Worm (Caenorhabditis elegans) whole organism, L1 larva: ENCODE results near the gene ZC455.1.

Source experiments
- F16B12.6 ChIP-seq: fragments of 150-350 bp; optimal IDR thresholded peaks from 2 replicates; lab custom pipeline; 2014; ENCODE audit warnings: missing biosample characterization, missing genetic modification characterization
- aha-1 ChIP-seq: fragments of 150-350 bp; optimal IDR thresholded peaks from 2 replicates; lab custom pipeline; 2014; ENCODE audit warnings: missing biosample characterization, missing genetic modification characterization
- aly-2 ChIP-seq: fragments of 150-350 bp; optimal IDR thresholded peaks from 2 replicates; lab custom pipeline; 2014; ENCODE audit warnings: missing biosample characterization, missing genetic modification characterization
- ama-1 ChIP-seq: fragments of 150-350 bp; optimal IDR thresholded peaks from 2 replicates; lab custom pipeline; 2014
- ceh-82 ChIP-seq, 3 experiments: fragments of 150-350 bp in 1 of 3; sonication (generic microtip) in 2 of 3; optimal IDR thresholded peaks; 2 replicates each; lab custom pipeline; 2014 to 2017; ENCODE audit warnings: missing biosample characterization in 3 of 3, missing genetic modification characterization in 3 of 3
- ces-1 ChIP-seq: fragments of 150-350 bp; optimal IDR thresholded peaks from 2 replicates; lab custom pipeline; 2014; ENCODE audit warnings: missing biosample characterization, missing genetic modification reagents, missing genetic modification characterization
- dpl-1 ChIP-seq, 3 experiments: fragments of 150-350 bp in 2 of 3; sonication (generic microtip) in 1 of 3; optimal IDR thresholded peaks; 2 replicates each; lab custom pipeline; 2014 to 2017; ENCODE audit warnings: missing biosample characterization in 3 of 3, missing genetic modification characterization in 3 of 3, missing genetic modification reagents in 3 of 3
- dsc-1 ChIP-seq: sonication (generic microtip); optimal IDR thresholded peaks from 2 replicates; lab custom pipeline; 2016; ENCODE audit warnings: mild to moderate bottlenecking, missing genetic modification characterization, missing compliant biosample characterization
- efl-1 ChIP-seq, 4 experiments: fragments of 150-350 bp; optimal IDR thresholded peaks in 3 of 4; peaks in 1 of 4; 1 replicate in 1 of 4; 2 replicates in 3 of 4; lab custom pipeline; 2014; ENCODE audit warnings: missing biosample characterization in 2 of 4, missing genetic modification characterization in 2 of 4, missing genetic modification reagents in 2 of 4
- egl-13 ChIP-seq: sonication (generic microtip); optimal IDR thresholded peaks from 2 replicates; lab custom pipeline; 2016; ENCODE audit warnings: missing genotype, missing genetic modification reagents, missing genetic modification characterization, missing compliant biosample characterization
- elt-2 ChIP-seq: sonication (generic microtip); optimal IDR thresholded peaks from 2 replicates; lab custom pipeline; 2016; ENCODE audit warnings: missing genetic modification characterization, mild to moderate bottlenecking, inconsistent platforms, missing compliant biosample characterization, missing genetic modification reagents
- elt-3 ChIP-seq, 6 experiments: fragments of 150-350 bp in 1 of 6; sonication (generic microtip); optimal IDR thresholded peaks; 2 replicates each; lab custom pipeline; 2017 to 2018; ENCODE audit warnings: missing biosample characterization in 6 of 6, missing genetic modification characterization in 6 of 6, inconsistent platforms in 1 of 6
- fkh-10 ChIP-seq: sonication (generic microtip); optimal IDR thresholded peaks from 2 replicates; lab custom pipeline; 2017; ENCODE audit warnings: missing biosample characterization, missing genetic modification reagents, missing genetic modification characterization
- fkh-4 ChIP-seq: sonication (generic microtip); optimal IDR thresholded peaks from 2 replicates; lab custom pipeline; 2016; ENCODE audit warnings: missing compliant biosample characterization, missing genetic modification characterization, borderline replicate concordance
- fkh-8 ChIP-seq: sonication (generic microtip); optimal IDR thresholded peaks from 2 replicates; lab custom pipeline; 2016; ENCODE audit warnings: mild to moderate bottlenecking, missing genetic modification characterization, missing compliant biosample characterization
- fos-1 ChIP-seq: fragments of 150-350 bp; optimal IDR thresholded peaks from 2 replicates; lab custom pipeline; 2014; ENCODE audit warnings: missing biosample characterization, missing genetic modification characterization
- grh-1 ChIP-seq: fragments of 200-800 bp; sonication (Bioruptor generic); IDR thresholded peaks from 2 replicates; pipeline ENCODE4 v1.3.6; 2022; ENCODE audit warnings: missing genetic modification reagents, missing genetic modification characterization, missing compliant biosample characterization
- hlh-17 ChIP-seq: fragments of 200-800 bp; sonication (Bioruptor generic); optimal IDR thresholded peaks from 2 replicates; lab custom pipeline; 2018; ENCODE audit warnings: missing genetic modification characterization, mild to moderate bottlenecking, missing compliant biosample characterization, moderate library complexity, borderline replicate concordance
- hpl-2 ChIP-seq: fragments of 150-350 bp; optimal IDR thresholded peaks from 2 replicates; lab custom pipeline; 2014; ENCODE audit warnings: missing biosample characterization, missing genetic modification reagents, missing genetic modification characterization
- irx-1 ChIP-seq: sonication (generic microtip); optimal IDR thresholded peaks from 2 replicates; lab custom pipeline; 2016; ENCODE audit warnings: missing genetic modification characterization, missing compliant biosample characterization
- isw-1 ChIP-seq: fragments of 200-800 bp; sonication (Bioruptor generic); IDR thresholded peaks from 2 replicates; pipeline ENCODE4 v1.3.6; 2022; ENCODE audit warnings: missing genetic modification characterization, missing compliant biosample characterization
- jun-1 ChIP-seq: fragments of 150-350 bp; optimal IDR thresholded peaks from 2 replicates; lab custom pipeline; 2014; ENCODE audit warnings: missing biosample characterization, missing genetic modification reagents, missing genetic modification characterization
- lin-13 ChIP-seq: fragments of 150-350 bp; optimal IDR thresholded peaks from 2 replicates; lab custom pipeline; 2014; ENCODE audit warnings: missing biosample characterization, missing genetic modification reagents, missing genetic modification characterization
- lin-14 ChIP-seq: fragments of 200-800 bp; sonication (Bioruptor generic); optimal IDR thresholded peaks from 2 replicates; lab custom pipeline; 2018; ENCODE audit warnings: mild to moderate bottlenecking, missing genetic modification characterization, moderate library complexity, missing compliant biosample characterization
- lin-15B ChIP-seq: fragments of 150-350 bp; sonication (generic microtip); optimal IDR thresholded peaks from 3 replicates; lab custom pipeline; 2014; ENCODE audit warnings: missing biosample characterization, missing genetic modification characterization
- lin-35 ChIP-seq, 2 experiments: fragments of 150-350 bp; optimal IDR thresholded peaks; 2 replicates each; lab custom pipeline; 2014; ENCODE audit warnings: missing biosample characterization in 2 of 2, missing genetic modification characterization in 2 of 2, missing genetic modification reagents in 2 of 2
- lir-3 ChIP-seq: sonication (generic microtip); optimal IDR thresholded peaks from 2 replicates; lab custom pipeline; 2016; ENCODE audit warnings: mild to moderate bottlenecking, missing genetic modification characterization, moderate library complexity, missing compliant biosample characterization; ENCODE audit not compliant: poor library complexity
- lsy-2 ChIP-seq, 2 experiments: fragments of 150-350 bp; optimal IDR thresholded peaks; 2 replicates each; lab custom pipeline; 2014; ENCODE audit warnings: missing biosample characterization in 2 of 2, missing genetic modification characterization in 2 of 2
- mab-9 ChIP-seq: fragments of 200-800 bp; sonication (Bioruptor generic); IDR thresholded peaks from 2 replicates; pipeline ENCODE4 v1.3.6; 2022; ENCODE audit warnings: missing genetic modification reagents, missing genetic modification characterization, missing compliant biosample characterization
- mdl-1 ChIP-seq, 2 experiments: fragments of 150-350 bp; optimal IDR thresholded peaks; 2 replicates each; lab custom pipeline; 2014 to 2017; ENCODE audit warnings: missing biosample characterization in 2 of 2, missing genetic modification characterization in 2 of 2, inconsistent platforms in 1 of 2
- mep-1 ChIP-seq: fragments of 150-350 bp; optimal IDR thresholded peaks from 2 replicates; lab custom pipeline; 2014; ENCODE audit warnings: missing biosample characterization, missing genetic modification characterization
- nhr-11 ChIP-seq: fragments of 150-350 bp; optimal IDR thresholded peaks from 2 replicates; lab custom pipeline; 2014; ENCODE audit warnings: missing biosample characterization, missing genetic modification characterization
- nhr-12 ChIP-seq: sonication (generic microtip); optimal IDR thresholded peaks from 2 replicates; lab custom pipeline; 2017; ENCODE audit warnings: missing biosample characterization, missing genetic modification characterization
- nhr-19 ChIP-seq: fragments of 200-800 bp; sonication (Bioruptor generic); conservative IDR thresholded peaks from 2 replicates; pipeline ENCODE4 v1.3.6; 2022; ENCODE audit warnings: missing genetic modification characterization, missing compliant biosample characterization
- nhr-20 ChIP-seq: sonication (generic microtip); optimal IDR thresholded peaks from 2 replicates; lab custom pipeline; 2016; ENCODE audit warnings: mild to moderate bottlenecking, missing genetic modification characterization, missing compliant biosample characterization
- nhr-47 ChIP-seq: sonication (generic microtip); optimal IDR thresholded peaks from 2 replicates; lab custom pipeline; 2016; ENCODE audit warnings: mild to moderate bottlenecking, missing genetic modification characterization, moderate library complexity, missing compliant biosample characterization
- nhr-71 ChIP-seq: sonication (generic microtip); optimal IDR thresholded peaks from 2 replicates; lab custom pipeline; 2016; ENCODE audit warnings: mild to moderate bottlenecking, missing genetic modification characterization, moderate library complexity, missing compliant biosample characterization
- nhr-77 ChIP-seq: fragments of 150-350 bp; optimal IDR thresholded peaks from 2 replicates; lab custom pipeline; 2014; ENCODE audit warnings: missing biosample characterization, missing genetic modification characterization
- nhr-85 ChIP-seq: sonication (generic microtip); peaks from one replicate; lab custom pipeline; 2016; ENCODE audit warnings: missing genetic modification characterization, inconsistent platforms, missing compliant biosample characterization
- pax-3 ChIP-seq: fragments of 200-800 bp; sonication (Bioruptor generic); optimal IDR thresholded peaks from 2 replicates; lab custom pipeline; 2018; ENCODE audit warnings: mild to moderate bottlenecking, missing genetic modification characterization, moderate library complexity, missing compliant biosample characterization
- rnt-1 ChIP-seq: sonication (generic microtip); optimal IDR thresholded peaks from 2 replicates; lab custom pipeline; 2016; ENCODE audit warnings: mild to moderate bottlenecking, missing genetic modification characterization, moderate library complexity, missing compliant biosample characterization
- skn-1 ChIP-seq: fragments of 150-350 bp; optimal IDR thresholded peaks from 2 replicates; lab custom pipeline; 2014; ENCODE audit warnings: missing biosample characterization, missing genetic modification characterization
- snpc-4 ChIP-seq: fragments of 150-350 bp; optimal IDR thresholded peaks from 2 replicates; lab custom pipeline; 2014; ENCODE audit warnings: missing biosample characterization, missing genetic modification characterization
- sox-4 ChIP-seq: sonication (generic microtip); optimal IDR thresholded peaks from 2 replicates; lab custom pipeline; 2016; ENCODE audit warnings: missing genetic modification characterization, missing compliant biosample characterization
- sup-37 ChIP-seq: fragments of 200-800 bp; sonication (Bioruptor generic); optimal IDR thresholded peaks from 2 replicates; lab custom pipeline; 2018; ENCODE audit warnings: mild to moderate bottlenecking, missing genetic modification characterization, missing compliant biosample characterization
- swsn-7 ChIP-seq: sonication (generic microtip); optimal IDR thresholded peaks from 2 replicates; lab custom pipeline; 2016; ENCODE audit warnings: missing genetic modification characterization, missing compliant biosample characterization
- tbx-2 ChIP-seq: sonication (generic microtip); optimal IDR thresholded peaks from 2 replicates; lab custom pipeline; 2016; ENCODE audit warnings: missing genetic modification characterization, missing compliant biosample characterization
- unc-130 ChIP-seq: fragments of 150-350 bp; optimal IDR thresholded peaks from 2 replicates; lab custom pipeline; 2017; ENCODE audit warnings: missing biosample characterization, missing genetic modification characterization, inconsistent platforms
- unc-86 ChIP-seq: sonication (generic microtip); optimal IDR thresholded peaks from 2 replicates; lab custom pipeline; 2016; ENCODE audit warnings: missing genetic modification characterization, missing compliant biosample characterization
- xbp-1 ChIP-seq: sonication (generic microtip); optimal IDR thresholded peaks from 2 replicates; lab custom pipeline; 2016; ENCODE audit warnings: missing genetic modification characterization, missing compliant biosample characterization
- ztf-11 ChIP-seq, 2 experiments: sonication (generic microtip); optimal IDR thresholded peaks; 2 replicates each; lab custom pipeline; 2016 to 2017; ENCODE audit warnings: missing genetic modification characterization in 2 of 2, missing biosample characterization in 1 of 2, missing compliant biosample characterization in 1 of 2
- ztf-4 ChIP-seq: fragments of 150-350 bp; optimal IDR thresholded peaks from 2 replicates; lab custom pipeline; 2014; ENCODE audit warnings: missing biosample characterization, missing genetic modification characterization

The ZC455.1 gene

ce11 chrV:12814481-12814882, 41.2 kb downstream of the ZC455.1 start:
- TF ChIP-seq mab-9: peak; percentile 48; the same call in 1 of the 2 replicates
- peak; percentile 18 for TF ChIP-seq lin-15B
- no peak for TF ChIP-seq nhr-12 (tag; lab: Kevin White, UChicago)
- TF ChIP-seq lin-35 (GFP tag; optimal IDR thresholded peaks at IDR 0.05; lab: Kevin White, UChicago): peak; percentile 54 to 63
- TF ChIP-seq ces-1 (GFP tag; lab: Kevin White, UChicago): no peak
- peak; percentile 32 to 53 (median 51) for TF ChIP-seq ceh-82 (tag; optimal IDR thresholded peaks at IDR 0.05; lab: Kevin White, UChicago)
- TF ChIP-seq lin-14 (GFP tag; lab: Kevin White, UChicago): peak; percentile 96
- peak; percentile 19 for TF ChIP-seq sox-4
- peak; percentile 32 for TF ChIP-seq irx-1 (tag; lab: Kevin White, UChicago)
- TF ChIP-seq snpc-4 (tag; lab: Kevin White, UChicago): peak; percentile 28
- TF ChIP-seq nhr-77: peak; percentile 32
- peak; percentile 52 for TF ChIP-seq nhr-20 (tag; lab: Kevin White, UChicago)
- peak; percentile 29 for TF ChIP-seq sup-37 (GFP tag; lab: Kevin White, UChicago)
- peak; percentile 14 for TF ChIP-seq fos-1 (tag; lab: Kevin White, UChicago)
- peak; percentile 70 for TF ChIP-seq swsn-7 (tag; lab: Kevin White, UChicago)
- TF ChIP-seq mdl-1 (tag; optimal IDR thresholded peaks at IDR 0.05; lab: Kevin White, UChicago): peak in 1 of 2 experiments; percentile 77
- TF ChIP-seq F16B12.6 (tag; lab: Kevin White, UChicago): peak; percentile 27
- peak; percentile 62 to 75 for TF ChIP-seq efl-1 (optimal IDR thresholded peaks at IDR 0.05; lab: Kevin White, UChicago)
- TF ChIP-seq efl-1 (GFP tag; optimal IDR thresholded peaks at IDR 0.05 in 1 of 2; lab: Kevin White, UChicago): peak; percentile 37 to 91
- no peak for TF ChIP-seq hlh-17 (GFP tag; lab: Kevin White, UChicago)
- peak; percentile 51 to 75 for TF ChIP-seq lsy-2 (tag; optimal IDR thresholded peaks at IDR 0.05; lab: Kevin White, UChicago)
- TF ChIP-seq mep-1 (tag; lab: Kevin White, UChicago): peak; percentile 0
- TF ChIP-seq isw-1 (GFP tag; lab: Robert Waterston, UW): peak; percentile 54
- TF ChIP-seq jun-1 (tag; lab: Kevin White, UChicago): peak; percentile 11
- peak; percentile 25 for TF ChIP-seq lir-3 (tag; lab: Kevin White, UChicago)
- TF ChIP-seq ztf-11 (tag; optimal IDR thresholded peaks at IDR 0.05; lab: Kevin White, UChicago): peak in 1 of 2 experiments; percentile 42
- TF ChIP-seq nhr-47: peak; percentile 80
- TF ChIP-seq grh-1: no peak
- TF ChIP-seq nhr-85 (tag; lab: Kevin White, UChicago): peak; percentile 67
- TF ChIP-seq egl-13 (tag; lab: Kevin White, UChicago): peak; percentile 37
- TF ChIP-seq fkh-4 (tag; lab: Kevin White, UChicago): no peak
- peak; percentile 65 for TF ChIP-seq nhr-19 (GFP tag; lab: Robert Waterston, UW)
- TF ChIP-seq nhr-11 (tag; lab: Kevin White, UChicago): peak; percentile 9
- peak; percentile 47 for TF ChIP-seq xbp-1 (tag; lab: Kevin White, UChicago)
- TF ChIP-seq ama-1 (lab: Kevin White, UChicago): no peak
- no peak for TF ChIP-seq aly-2 (tag; lab: Kevin White, UChicago)
- TF ChIP-seq dsc-1 (tag; lab: Kevin White, UChicago): peak; percentile 39
- peak; percentile 90 for TF ChIP-seq pax-3 (tag; lab: Kevin White, UChicago)
- peak; percentile 76 for TF ChIP-seq rnt-1
- peak; percentile 44 for TF ChIP-seq skn-1 (tag; lab: Kevin White, UChicago)
- TF ChIP-seq lin-13 (GFP tag; lab: Kevin White, UChicago): peak; percentile 65
- TF ChIP-seq dpl-1 (GFP tag; optimal IDR thresholded peaks at IDR 0.05; lab: Kevin White, UChicago): peak; percentile 15 to 42 (median 40)
- TF ChIP-seq unc-86 (tag; lab: Kevin White, UChicago): peak; percentile 81
- peak; percentile 72 for TF ChIP-seq tbx-2
- TF ChIP-seq unc-130: peak; percentile 26
- TF ChIP-seq elt-3 (tag; optimal IDR thresholded peaks at IDR 0.05; lab: Kevin White, UChicago): no peak
- TF ChIP-seq ztf-4: peak; percentile 38
- TF ChIP-seq nhr-71 (tag; lab: Kevin White, UChicago): peak; percentile 87
- peak; percentile 81 for TF ChIP-seq fkh-10 (GFP tag; lab: Kevin White, UChicago)
- no peak for TF ChIP-seq hpl-2 (GFP tag; lab: Kevin White, UChicago)
- TF ChIP-seq fkh-8 (tag; lab: Kevin White, UChicago): peak; percentile 87
- TF ChIP-seq aha-1 (tag; lab: Kevin White, UChicago): no peak
- no peak for TF ChIP-seq elt-2 (tag; lab: Kevin White, UChicago)
